Comparison of ENCODE assay signal across 4 fruit fly cellular contexts in the genomic region with DNA sequence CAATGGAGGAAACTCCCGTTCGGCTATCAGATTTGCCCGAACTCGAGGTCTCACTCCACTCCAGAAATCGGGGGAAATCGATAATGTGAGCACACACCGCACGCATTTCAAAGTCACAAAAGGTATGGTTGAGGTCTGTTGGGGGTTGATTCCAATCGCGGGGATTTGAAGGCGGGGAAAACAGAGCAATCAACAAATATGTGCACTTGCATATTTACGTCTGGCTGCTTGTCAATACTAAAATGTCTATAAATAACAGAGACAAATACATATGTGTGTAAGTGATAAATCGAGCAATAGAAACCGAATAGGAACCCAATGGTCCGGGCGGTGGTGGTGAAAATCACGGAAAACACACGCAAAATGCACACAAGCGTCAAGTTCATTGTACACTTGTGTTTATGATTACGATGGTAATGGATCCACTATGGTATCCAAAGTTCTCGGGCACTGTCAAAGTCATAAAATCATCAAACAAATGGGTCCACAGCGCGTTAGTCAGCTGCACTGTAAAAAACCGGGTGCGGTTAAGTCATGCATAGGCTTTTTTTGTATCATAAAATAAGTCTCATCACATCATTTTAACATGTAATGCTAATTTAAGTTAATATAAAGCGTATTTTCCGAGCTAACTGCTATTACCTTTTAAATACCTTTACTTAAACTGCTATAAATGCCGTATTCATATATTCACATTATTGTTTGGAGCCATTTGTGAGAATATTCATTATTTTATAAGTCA.
A peak's percentile ranks its signal among the peaks of the same experiment; 100 is the strongest.
TF ChIP-seq lines count a peak whose summit lies in the region.

No protein-coding gene starts in this region.

TF ChIP-seq in whole organism, adult, 20 proteins besides CTCF, POLR2A, EP300 and RAD21 (continued from another document):
- TF ChIP-seq cic (GFP tag; optimal IDR thresholded peaks at IDR 0.05; lab: Kevin White, UChicago): peak; percentile 13
- peak; percentile 47 for TF ChIP-seq CG33017 (tag; optimal IDR thresholded peaks at IDR 0.05; lab: Kevin White, UChicago)
- peak; percentile 67 for TF ChIP-seq CG7101 (tag; optimal IDR thresholded peaks at IDR 0.05; lab: Kevin White, UChicago)
TF ChIP-seq in whole organism, adult: peak in this region for 15.

TF ChIP-seq in whole organism, embryonic, 481 proteins besides CTCF, POLR2A, EP300 and RAD21 (continued from another document and continues in another):
- TF ChIP-seq CG3281 (GFP tag; optimal IDR thresholded peaks at IDR 0.05; lab: Kevin White, UChicago): peak; percentile 59
- peak; percentile 90 for TF ChIP-seq CG8359 (GFP tag; optimal IDR thresholded peaks at IDR 0.05; lab: Kevin White, UChicago; ENCODE audit: borderline replicate concordance)
- TF ChIP-seq bsh (GFP tag; optimal IDR thresholded peaks at IDR 0.05; lab: Kevin White, UChicago): peak in 1 of 2 experiments; percentile 95
- no peak for TF ChIP-seq yki (optimal IDR thresholded peaks at IDR 0.05; lab: Kevin White, UChicago)
- TF ChIP-seq Med (GFP tag; lab: Kevin White, UChicago): peak; percentile 96
- peak; percentile 23 for TF ChIP-seq sima (GFP tag; optimal IDR thresholded peaks at IDR 0.05; lab: Kevin White, UChicago)
- peak; percentile 68 for TF ChIP-seq kah (GFP tag; optimal IDR thresholded peaks at IDR 0.05; lab: Kevin White, UChicago)
- no peak for TF ChIP-seq Hr39 (optimal IDR thresholded peaks at IDR 0.05; lab: Kevin White, UChicago)
- peak; percentile 62 for TF ChIP-seq CG15073 (GFP tag; optimal IDR thresholded peaks at IDR 0.05; lab: Kevin White, UChicago)
- TF ChIP-seq CG12219 (GFP tag; optimal IDR thresholded peaks at IDR 0.05; lab: Kevin White, UChicago): peak; percentile 79
- peak; percentile 94 for TF ChIP-seq ara (GFP tag; IDR thresholded peaks at IDR 0.05; lab: Robert Waterston, UW)
- no peak for TF ChIP-seq CG16813 (GFP tag; IDR thresholded peaks at IDR 0.05; lab: Robert Waterston, UW; ENCODE audit: partially characterized antibody)
- TF ChIP-seq CG2678 (tag; optimal IDR thresholded peaks at IDR 0.05; lab: Kevin White, UChicago): peak; percentile 88
- TF ChIP-seq lilli (GFP tag; optimal IDR thresholded peaks at IDR 0.05; lab: Kevin White, UChicago): no peak
- peak; percentile 78 for TF ChIP-seq CG2116 (GFP tag; optimal IDR thresholded peaks at IDR 0.05; lab: Kevin White, UChicago)
- TF ChIP-seq nmo (GFP tag; optimal IDR thresholded peaks at IDR 0.05; lab: Kevin White, UChicago): peak; percentile 56
- TF ChIP-seq Awh (GFP tag; IDR thresholded peaks at IDR 0.05; lab: Robert Waterston, UW): peak; percentile 96
- no peak for TF ChIP-seq sna (GFP tag; IDR thresholded peaks at IDR 0.05; lab: Robert Waterston, UW; ENCODE audit: partially characterized antibody)
- peak; percentile 76 for TF ChIP-seq ERR (GFP tag; optimal IDR thresholded peaks at IDR 0.05; lab: Kevin White, UChicago)
- TF ChIP-seq tna (GFP tag; IDR thresholded peaks at IDR 0.05; lab: Robert Waterston, UW; ENCODE audit: partially characterized antibody): no peak
- peak; percentile 37; the same call in 1 of the 2 replicates for TF ChIP-seq rib (GFP tag; IDR thresholded peaks at IDR 0.05; lab: Robert Waterston, UW)
- peak; percentile 86 for TF ChIP-seq tup (GFP tag; optimal IDR thresholded peaks at IDR 0.05; lab: Kevin White, UChicago)
- TF ChIP-seq HmgD (GFP tag; optimal IDR thresholded peaks at IDR 0.05; lab: Kevin White, UChicago): peak; percentile 88
- peak; percentile 83 for TF ChIP-seq jumu (GFP tag; optimal IDR thresholded peaks at IDR 0.05; lab: Kevin White, UChicago)
- TF ChIP-seq Tbp (GFP tag; optimal IDR thresholded peaks at IDR 0.05; lab: Kevin White, UChicago): no peak
- TF ChIP-seq Nf-YB (GFP tag; optimal IDR thresholded peaks at IDR 0.05; lab: Kevin White, UChicago): peak; percentile 69
- TF ChIP-seq mam (GFP tag; optimal IDR thresholded peaks at IDR 0.05; lab: Kevin White, UChicago): peak; percentile 38
- TF ChIP-seq maf-S (GFP tag; optimal IDR thresholded peaks at IDR 0.05; lab: Kevin White, UChicago): peak; percentile 76
- no peak for TF ChIP-seq zf30C (GFP tag; optimal IDR thresholded peaks at IDR 0.05; lab: Kevin White, UChicago)
- peak; percentile 42; the same call in 1 of the 3 replicates for TF ChIP-seq row (GFP tag; IDR thresholded peaks at IDR 0.05; lab: Robert Waterston, UW)
- peak; percentile 32 for TF ChIP-seq Xbp1 (GFP tag; optimal IDR thresholded peaks at IDR 0.05; lab: Kevin White, UChicago)
- TF ChIP-seq dmrt11E (tag; optimal IDR thresholded peaks at IDR 0.05; lab: Kevin White, UChicago): peak; percentile 98
- TF ChIP-seq Ssrp (tag; optimal IDR thresholded peaks at IDR 0.05; lab: Kevin White, UChicago): peak; percentile 48
- peak; percentile 92 for TF ChIP-seq CG18764 (GFP tag; optimal IDR thresholded peaks at IDR 0.05; lab: Kevin White, UChicago)
- peak; percentile 75 to 89 for TF ChIP-seq Pdp1 (GFP tag; optimal IDR thresholded peaks at IDR 0.05; lab: Kevin White, UChicago)
- TF ChIP-seq bab2 (GFP tag; optimal IDR thresholded peaks at IDR 0.05; lab: Kevin White, UChicago): peak; percentile 98
- peak; percentile 95 for TF ChIP-seq CG15601 (tag; optimal IDR thresholded peaks at IDR 0.05; lab: Kevin White, UChicago)
- TF ChIP-seq corto (GFP tag; optimal IDR thresholded peaks at IDR 0.05; lab: Kevin White, UChicago): no peak

TF ChIP-seq in whole organism, prepupa, 60 proteins besides CTCF, POLR2A, EP300 and RAD21 (continued from another document):
- TF ChIP-seq dac (GFP tag; optimal IDR thresholded peaks at IDR 0.05; lab: Kevin White, UChicago) (peak; percentile 50), Smox (GFP tag; optimal IDR thresholded peaks at IDR 0.05; lab: Kevin White, UChicago) (no peak), CG3919 (GFP tag; optimal IDR thresholded peaks at IDR 0.05; lab: Kevin White, UChicago) (peak; percentile 29), CG10669 (GFP tag; optimal IDR thresholded peaks at IDR 0.05; lab: Kevin White, UChicago) (no peak), CG4318 (GFP tag; optimal IDR thresholded peaks at IDR 0.05; lab: Kevin White, UChicago) (peak; percentile 60), CG9139 (GFP tag; optimal IDR thresholded peaks at IDR 0.05; lab: Kevin White, UChicago) (no peak), Eip78C (GFP tag; lab: Kevin White, UChicago) (peak; percentile 78), CG34406 (GFP tag; optimal IDR thresholded peaks at IDR 0.05; lab: Kevin White, UChicago) (no peak), CG6163 (GFP tag; IDR thresholded peaks at IDR 0.05; lab: Robert Waterston, UW) (peak; percentile 22; the same call in 1 of the 3 replicates), Ets21C (GFP tag; optimal IDR thresholded peaks at IDR 0.05; lab: Kevin White, UChicago) (no peak), Ets96B (tag; optimal IDR thresholded peaks at IDR 0.05; lab: Kevin White, UChicago) (no peak), Gug (GFP tag; IDR thresholded peaks at IDR 0.05; lab: Robert Waterston, UW) (peak; percentile 36; the same call in 1 of the 2 replicates), CG6854 (GFP tag; optimal IDR thresholded peaks at IDR 0.05; lab: Kevin White, UChicago) (no peak), CG10631 (GFP tag; optimal IDR thresholded peaks at IDR 0.05; lab: Kevin White, UChicago) (peak; percentile 20), CG32006 (GFP tag; optimal IDR thresholded peaks at IDR 0.05; lab: Kevin White, UChicago) (peak; percentile 87), CG15336 (GFP tag; IDR thresholded peaks at IDR 0.05; lab: Robert Waterston, UW) (peak; percentile 71), dsx (GFP tag; optimal IDR thresholded peaks at IDR 0.05; lab: Kevin White, UChicago; ENCODE audit: poor library complexity, severe bottlenecking) (no peak), salr (GFP tag; optimal IDR thresholded peaks at IDR 0.05; lab: Kevin White, UChicago) (peak in 1 of 2 experiments; percentile 55), achi (GFP tag; optimal IDR thresholded peaks at IDR 0.05; lab: Kevin White, UChicago) (peak; percentile 36), cyc (GFP tag; optimal IDR thresholded peaks at IDR 0.05; lab: Kevin White, UChicago) (no peak), svp (GFP tag; lab: Kevin White, UChicago) (peak; percentile 51), CG7368 (GFP tag; optimal IDR thresholded peaks at IDR 0.05; lab: Kevin White, UChicago) (no peak), Eip75B (GFP tag; optimal IDR thresholded peaks at IDR 0.05; lab: Kevin White, UChicago) (no peak), fd59A (GFP tag; optimal IDR thresholded peaks at IDR 0.05; lab: Kevin White, UChicago) (peak; percentile 12), pdm3 (GFP tag; optimal IDR thresholded peaks at IDR 0.05; lab: Kevin White, UChicago) (peak; percentile 15), Sox102F (GFP tag; optimal IDR thresholded peaks at IDR 0.05; lab: Kevin White, UChicago) (no peak), Met (GFP tag; optimal IDR thresholded peaks at IDR 0.05; lab: Kevin White, UChicago) (no peak), net (GFP tag; optimal IDR thresholded peaks at IDR 0.05; lab: Kevin White, UChicago) (peak; percentile 29), esn (GFP tag; optimal IDR thresholded peaks at IDR 0.05; lab: Kevin White, UChicago) (no peak), fd85E (GFP tag; optimal IDR thresholded peaks at IDR 0.05; lab: Kevin White, UChicago) (no peak), lz (GFP tag; optimal IDR thresholded peaks at IDR 0.05; lab: Kevin White, UChicago) (no peak), eg (GFP tag; IDR thresholded peaks at IDR 0.05; lab: Robert Waterston, UW) (peak; percentile 63), CG8119 (GFP tag; IDR thresholded peaks at IDR 0.05; lab: Robert Waterston, UW) (peak; percentile 76), OdsH (GFP tag; optimal IDR thresholded peaks at IDR 0.05; lab: Kevin White, UChicago) (peak; percentile 44), CG16779 (tag; optimal IDR thresholded peaks at IDR 0.05; lab: Kevin White, UChicago) (no peak), acj6 (GFP tag; optimal IDR thresholded peaks at IDR 0.05; lab: Kevin White, UChicago) (no peak), Sox14 (GFP tag; optimal IDR thresholded peaks at IDR 0.05; lab: Kevin White, UChicago) (peak; percentile 9), CG11762 (GFP tag; optimal IDR thresholded peaks at IDR 0.05; lab: Kevin White, UChicago; ENCODE audit: insufficient read depth) (no peak), CG6808 (GFP tag; optimal IDR thresholded peaks at IDR 0.05; lab: Kevin White, UChicago) (peak; percentile 13), Blimp-1 (GFP tag; optimal IDR thresholded peaks at IDR 0.05; lab: Kevin White, UChicago) (no peak), Hr39 (GFP tag; optimal IDR thresholded peaks at IDR 0.05; lab: Kevin White, UChicago) (no peak), Hr38 (GFP tag; optimal IDR thresholded peaks at IDR 0.05; lab: Kevin White, UChicago) (no peak)

TF ChIP-seq in whole organism, pupa, 21 proteins besides CTCF, POLR2A, EP300 and RAD21 (continued from another document):
- TF ChIP-seq CG8301 (tag; optimal IDR thresholded peaks at IDR 0.05; lab: Kevin White, UChicago) (peak; percentile 69), D1 (tag; optimal IDR thresholded peaks at IDR 0.05; lab: Kevin White, UChicago) (no peak)
